Worm (Caenorhabditis elegans): ENCODE data around the gene F19H6.6.

ce11 chrX:12360444-12360843, at the start of gene F19H6.6, which contains the start of gene nspc-15:
- TF ChIP-seq aly-2 (tag; optimal IDR thresholded peaks at IDR 0.05) = no peak
- no peak for TF ChIP-seq snpc-4 (tag; optimal IDR thresholded peaks at IDR 0.05)
- no peak for TF ChIP-seq fos-1 (tag; optimal IDR thresholded peaks at IDR 0.05)
- no peak for TF ChIP-seq mdl-1 (tag; optimal IDR thresholded peaks at IDR 0.05)
- no peak for TF ChIP-seq nhr-237 (tag; optimal IDR thresholded peaks at IDR 0.05)
- TF ChIP-seq nhr-12 (tag; optimal IDR thresholded peaks at IDR 0.05) = no peak
- no peak for TF ChIP-seq nhr-76 (tag; optimal IDR thresholded peaks at IDR 0.05)
- no peak for TF ChIP-seq nhr-77 (tag; optimal IDR thresholded peaks at IDR 0.05)
- no peak for TF ChIP-seq ceh-82 (tag; optimal IDR thresholded peaks at IDR 0.05)
- no peak for TF ChIP-seq R02D3.7 (tag; optimal IDR thresholded peaks at IDR 0.05)
- no peak for TF ChIP-seq ama-1 (optimal IDR thresholded peaks at IDR 0.05)
- TF ChIP-seq egl-27 (tag; optimal IDR thresholded peaks at IDR 0.05) = no peak
- no peak for TF ChIP-seq nhr-43 (tag; optimal IDR thresholded peaks at IDR 0.05; ENCODE audit: poor library complexity, severe bottlenecking)
- no peak for TF ChIP-seq nhr-25 (tag; optimal IDR thresholded peaks at IDR 0.05)

Data from whole organism, L3 larva.